Worm (Caenorhabditis elegans) whole organism, L3 larva: Measurements from ENCODE around the gene C15C7.6.

ENCODE experiments used
- ceh-28 ChIP-seq: fragments of 150-350 bp; optimal IDR thresholded peaks from 2 replicates; lab custom pipeline; 2014; ENCODE audit warnings: missing biosample characterization, missing genetic modification reagents, missing genetic modification characterization
- elt-3 ChIP-seq, 3 experiments: fragments of 150-350 bp in 1 of 3; sonication (generic microtip) in 2 of 3; optimal IDR thresholded peaks; 2 replicates in 2 of 3; 4 replicates in 1 of 3; lab custom pipeline; 2014 to 2017; ENCODE audit warnings: missing biosample characterization in 3 of 3, missing genetic modification characterization in 3 of 3
- fos-1 ChIP-seq: fragments of 150-350 bp; optimal IDR thresholded peaks from 2 replicates; lab custom pipeline; 2014; ENCODE audit warnings: missing biosample characterization, missing genetic modification characterization
- mdl-1 ChIP-seq: fragments of 150-350 bp; optimal IDR thresholded peaks from 2 replicates; lab custom pipeline; 2014; ENCODE audit warnings: missing biosample characterization, missing genetic modification characterization
- nhr-23 ChIP-seq: fragments of 150-350 bp; optimal IDR thresholded peaks from 2 replicates; lab custom pipeline; 2014; ENCODE audit warnings: missing biosample characterization, missing genetic modification reagents, missing genetic modification characterization

- TF ChIP-seq mdl-1 (tag; lab: Kevin White, UChicago) (no peak), nhr-23 (no peak), elt-3 (tag; optimal IDR thresholded peaks at IDR 0.05; lab: Kevin White, UChicago) (no peak), ceh-28 (no peak), fos-1 (no peak)
These were observed 25.1 kb downstream of the C15C7.6 start, which contains the start of gene C15C7.4 for ce11 chrX:3145265-3145664.
